Worm (Caenorhabditis elegans) whole organism, mixed stage, embryonic: ENCODE results near the gene mct-4.

Experiments used
- blmp-1 ChIP-seq: fragments of 150-350 bp; optimal IDR thresholded peaks from 2 replicates; lab custom pipeline; 2014; ENCODE audit warnings: missing biosample characterization, missing genetic modification characterization
- ceh-43 ChIP-seq: fragments of 200-800 bp; sonication (Bioruptor generic); optimal IDR thresholded peaks from 2 replicates; lab custom pipeline; 2018; ENCODE audit warnings: mild to moderate bottlenecking, missing genetic modification characterization, moderate library complexity, missing compliant biosample characterization
- lin-13 ChIP-seq: fragments of 150-350 bp; optimal IDR thresholded peaks from 2 replicates; lab custom pipeline; 2014; ENCODE audit warnings: missing biosample characterization, missing genetic modification characterization
- lsy-2 ChIP-seq: fragments of 150-350 bp; optimal IDR thresholded peaks from 2 replicates; lab custom pipeline; 2014; ENCODE audit warnings: missing biosample characterization, missing genetic modification characterization
- mep-1 ChIP-seq: fragments of 150-350 bp; optimal IDR thresholded peaks from 2 replicates; lab custom pipeline; 2017; ENCODE audit warnings: missing biosample characterization, missing genetic modification reagents, missing genetic modification characterization, inconsistent platforms
- nhr-28 ChIP-seq: fragments of 150-350 bp; optimal IDR thresholded peaks from 2 replicates; lab custom pipeline; 2014; ENCODE audit warnings: missing biosample characterization, missing genetic modification characterization
- pha-4 ChIP-seq: fragments of 150-350 bp; optimal IDR thresholded peaks from 2 replicates; lab custom pipeline; 2018; ENCODE audit warnings: missing biosample characterization, missing genetic modification reagents, missing genetic modification characterization
- snpc-4 ChIP-seq: fragments of 150-350 bp; optimal IDR thresholded peaks from 2 replicates; lab custom pipeline; 2014; ENCODE audit warnings: missing biosample characterization, missing genetic modification characterization
- unc-39 ChIP-seq: fragments of 150-350 bp; optimal IDR thresholded peaks from 2 replicates; lab custom pipeline; 2014; ENCODE audit warnings: missing biosample characterization, missing genetic modification characterization
- unc-62 ChIP-seq: fragments of 150-350 bp; optimal IDR thresholded peaks from 2 replicates; lab custom pipeline; 2014; ENCODE audit warnings: missing biosample characterization, missing genetic modification reagents, missing genetic modification characterization
- zip-8 ChIP-seq: fragments of 150-350 bp; optimal IDR thresholded peaks from 2 replicates; lab custom pipeline; 2014; ENCODE audit warnings: missing biosample characterization, missing genetic modification characterization
- ztf-11 ChIP-seq: fragments of 150-350 bp; optimal IDR thresholded peaks from 2 replicates; lab custom pipeline; 2014; ENCODE audit warnings: missing biosample characterization, missing genetic modification characterization

- TF ChIP-seq pha-4 (tag; lab: Kevin White, UChicago) (no peak), ztf-11 (tag; lab: Kevin White, UChicago) (no peak), ceh-43 (GFP tag; lab: Kevin White, UChicago) (no peak), lin-13 (no peak), zip-8 (no peak), mep-1 (tag; lab: Kevin White, UChicago) (no peak), lsy-2 (tag; lab: Kevin White, UChicago) (no peak), blmp-1 (tag; lab: Kevin White, UChicago) (no peak), unc-39 (tag; lab: Kevin White, UChicago) (no peak), nhr-28 (tag; lab: Kevin White, UChicago) (no peak), unc-62 (GFP tag; lab: Kevin White, UChicago) (no peak), snpc-4 (tag; lab: Kevin White, UChicago) (no peak)
Observed at ce11 chrX:4970863-4971345, 41.3 kb upstream of the mct-4 start, which contains the start of gene calu-1.
